Worm (Caenorhabditis elegans) whole organism, L4 larva: ENCODE data around the gene emb-27.
A peak's percentile ranks its signal among the peaks of the same experiment; 100 is the strongest.

Experiments used
- F10B5.3 ChIP-seq: sonication (generic microtip); optimal IDR thresholded peaks from 2 replicates; lab custom pipeline; 2016; ENCODE audit warnings: mild to moderate bottlenecking, missing genetic modification characterization, missing compliant biosample characterization
- F26F4.8 ChIP-seq: fragments of 200-800 bp; sonication (Bioruptor generic); conservative IDR thresholded peaks from 2 replicates; pipeline ENCODE4 v1.3.6; 2022; ENCODE audit warnings: missing genetic modification characterization, missing compliant biosample characterization
- F37D6.2 ChIP-seq: sonication (generic microtip); optimal IDR thresholded peaks from 2 replicates; lab custom pipeline; 2016; ENCODE audit warnings: mild to moderate bottlenecking, missing genetic modification characterization, missing compliant biosample characterization
- F49E8.2 ChIP-seq: sonication (generic microtip); optimal IDR thresholded peaks from 2 replicates; lab custom pipeline; 2016; ENCODE audit warnings: missing compliant biosample characterization, mild to moderate bottlenecking, missing genetic modification characterization, borderline replicate concordance
- T20F7.1 ChIP-seq: fragments of 200-800 bp; sonication (Bioruptor generic); optimal IDR thresholded peaks from 2 replicates; lab custom pipeline; 2018; ENCODE audit warnings: mild to moderate bottlenecking, missing genetic modification characterization, missing compliant biosample characterization
- Y105C5A.15 ChIP-seq: fragments of 200-800 bp; sonication (Bioruptor generic); IDR thresholded peaks from 2 replicates; pipeline ENCODE4 v1.3.6; 2022; ENCODE audit warnings: missing genetic modification characterization, missing compliant biosample characterization
- Y5F2A.4 ChIP-seq: fragments of 200-800 bp; sonication (Bioruptor generic); optimal IDR thresholded peaks from 2 replicates; lab custom pipeline; 2018; ENCODE audit warnings: mild to moderate bottlenecking, missing genetic modification characterization, missing compliant biosample characterization
- ZK546.5 ChIP-seq, 2 experiments: sonication (generic microtip); optimal IDR thresholded peaks; 2 replicates each; lab custom pipeline; 2017; ENCODE audit warnings: missing biosample characterization in 2 of 2, missing genetic modification characterization in 2 of 2
- arid-1 ChIP-seq: fragments of 200-800 bp; sonication (Bioruptor generic); conservative IDR thresholded peaks from 2 replicates; pipeline ENCODE4 v1.3.6; 2022; ENCODE audit warnings: missing genetic modification reagents, missing genetic modification characterization, missing compliant biosample characterization
- attf-4 ChIP-seq: sonication (generic microtip); optimal IDR thresholded peaks from 3 replicates; lab custom pipeline; 2017; ENCODE audit warnings: missing biosample characterization, missing genetic modification characterization
- ceh-20 ChIP-seq: fragments of 200-800 bp; sonication (Bioruptor generic); IDR thresholded peaks from 2 replicates; pipeline ENCODE4 v1.3.6; 2022; ENCODE audit warnings: missing genetic modification reagents, missing genetic modification characterization, missing compliant biosample characterization
- ces-1 ChIP-seq: fragments of 150-350 bp; sonication (generic microtip); optimal IDR thresholded peaks from 4 replicates; lab custom pipeline; 2014; ENCODE audit warnings: missing biosample characterization, missing genetic modification reagents, missing genetic modification characterization
- cey-2 ChIP-seq: sonication (generic microtip); optimal IDR thresholded peaks from 3 replicates; lab custom pipeline; 2017; ENCODE audit warnings: missing genetic modification characterization, mild to moderate bottlenecking, missing compliant biosample characterization, antibody characterized with exemption, borderline replicate concordance; ENCODE audit not compliant: insufficient read depth
- ctbp-1 ChIP-seq: fragments of 200-800 bp; sonication (Bioruptor generic); IDR thresholded peaks from 2 replicates; pipeline ENCODE4 v1.3.6; 2022; ENCODE audit warnings: missing genetic modification reagents, missing genetic modification characterization, missing compliant biosample characterization
- daf-8 ChIP-seq: fragments of 200-800 bp; sonication (Bioruptor generic); IDR thresholded peaks from 2 replicates; pipeline ENCODE4 v1.3.6; 2022; ENCODE audit warnings: missing genetic modification characterization, missing compliant biosample characterization
- fkh-10 ChIP-seq: fragments of 150-350 bp; optimal IDR thresholded peaks from 2 replicates; lab custom pipeline; 2014; ENCODE audit warnings: missing biosample characterization, missing genetic modification reagents, missing genetic modification characterization
- fos-1 ChIP-seq: fragments of 150-350 bp; optimal IDR thresholded peaks from 2 replicates; lab custom pipeline; 2014; ENCODE audit warnings: missing biosample characterization, missing genetic modification characterization
- hif-1 ChIP-seq, 2 experiments: sonication (generic microtip); optimal IDR thresholded peaks; 2 replicates each; lab custom pipeline; 2016 to 2017; ENCODE audit warnings: missing compliant biosample characterization in 2 of 2, missing genetic modification characterization in 2 of 2, missing genetic modification reagents in 2 of 2, missing genotype in 2 of 2, mild to moderate bottlenecking in 1 of 2
- hlh-30 ChIP-seq: sonication (generic microtip); optimal IDR thresholded peaks from 2 replicates; lab custom pipeline; 2017; ENCODE audit warnings: antibody characterized with exemption, mild to moderate bottlenecking, missing genetic modification characterization, missing compliant biosample characterization; ENCODE audit not compliant: insufficient read depth
- jun-1 ChIP-seq: fragments of 150-350 bp; optimal IDR thresholded peaks from 2 replicates; lab custom pipeline; 2014; ENCODE audit warnings: missing biosample characterization, missing genetic modification reagents, missing genetic modification characterization
- lim-7 ChIP-seq: fragments of 200-800 bp; sonication (Bioruptor generic); IDR thresholded peaks from 2 replicates; pipeline ENCODE4 v1.3.6; 2022; ENCODE audit warnings: missing genetic modification characterization, missing compliant biosample characterization
- lin-1 ChIP-seq: fragments of 200-800 bp; sonication (Bioruptor generic); IDR thresholded peaks from 2 replicates; pipeline ENCODE4 v1.3.6; 2022; ENCODE audit warnings: missing genetic modification reagents, missing genetic modification characterization, missing compliant biosample characterization
- lin-15B ChIP-seq: fragments of 150-350 bp; sonication (generic microtip); optimal IDR thresholded peaks from 3 replicates; lab custom pipeline; 2014; ENCODE audit warnings: missing biosample characterization, missing genetic modification characterization
- lin-29 ChIP-seq: fragments of 200-800 bp; sonication (Bioruptor generic); IDR thresholded peaks from 2 replicates; pipeline ENCODE4 v1.3.6; 2022; ENCODE audit warnings: missing genetic modification reagents, missing genetic modification characterization, missing compliant biosample characterization
- lin-38 ChIP-seq: fragments of 200-800 bp; sonication (Bioruptor generic); IDR thresholded peaks from 2 replicates; pipeline ENCODE4 v1.3.6; 2022; ENCODE audit warnings: missing genetic modification reagents, missing genetic modification characterization, missing compliant biosample characterization
- lir-3 ChIP-seq: sonication (generic microtip); optimal IDR thresholded peaks from 2 replicates; lab custom pipeline; 2016; ENCODE audit warnings: mild to moderate bottlenecking, missing genetic modification characterization, missing compliant biosample characterization
- madf-9 ChIP-seq: fragments of 200-800 bp; sonication (Bioruptor generic); conservative IDR thresholded peaks from 2 replicates; pipeline ENCODE4 v1.3.6; 2022; ENCODE audit warnings: missing genetic modification reagents, missing genetic modification characterization, missing compliant biosample characterization
- mdl-1 ChIP-seq, 2 experiments: fragments of 150-350 bp in 1 of 2; sonication (generic microtip) in 1 of 2; optimal IDR thresholded peaks; 2 replicates each; lab custom pipeline; 2014 to 2017; ENCODE audit warnings: missing biosample characterization in 2 of 2, missing genetic modification characterization in 2 of 2
- mes-2 ChIP-seq: sonication (generic microtip); optimal IDR thresholded peaks from 2 replicates; lab custom pipeline; 2016; ENCODE audit warnings: missing genotype, mild to moderate bottlenecking, missing genetic modification characterization, missing compliant biosample characterization; ENCODE audit not compliant: poor library complexity, severe bottlenecking
- mxl-2 ChIP-seq: fragments of 200-800 bp; sonication (Bioruptor generic); conservative IDR thresholded peaks from 2 replicates; pipeline ENCODE4 v1.3.6; 2022; ENCODE audit warnings: missing genetic modification reagents, missing genetic modification characterization, missing compliant biosample characterization
- mxl-3 ChIP-seq: fragments of 200-800 bp; sonication (Bioruptor generic); optimal IDR thresholded peaks from 2 replicates; lab custom pipeline; 2018; ENCODE audit warnings: mild to moderate bottlenecking, missing genetic modification characterization, missing compliant biosample characterization
- nhr-111 ChIP-seq: fragments of 200-800 bp; sonication (Bioruptor generic); optimal IDR thresholded peaks from 2 replicates; lab custom pipeline; 2018; ENCODE audit warnings: mild to moderate bottlenecking, missing genetic modification characterization, missing compliant biosample characterization
- nhr-237 ChIP-seq: sonication (generic microtip); optimal IDR thresholded peaks from 2 replicates; lab custom pipeline; 2017; ENCODE audit warnings: missing biosample characterization, missing genetic modification characterization
- nhr-25 ChIP-seq: sonication (generic microtip); optimal IDR thresholded peaks from 2 replicates; lab custom pipeline; 2017; ENCODE audit warnings: missing genetic modification characterization, mild to moderate bottlenecking, missing compliant biosample characterization, antibody characterized with exemption, moderate library complexity, borderline replicate concordance; ENCODE audit not compliant: insufficient read depth
- nhr-48 ChIP-seq: sonication (generic microtip); optimal IDR thresholded peaks from 2 replicates; lab custom pipeline; 2016; ENCODE audit warnings: mild to moderate bottlenecking, missing genetic modification characterization, missing compliant biosample characterization
- nhr-6 ChIP-seq: fragments of 150-350 bp; optimal IDR thresholded peaks from 2 replicates; lab custom pipeline; 2014; ENCODE audit warnings: missing biosample characterization, missing genetic modification characterization
- nhr-76 ChIP-seq: fragments of 150-350 bp; optimal IDR thresholded peaks from 2 replicates; lab custom pipeline; 2014; ENCODE audit warnings: missing biosample characterization, missing genetic modification characterization
- pha-4 ChIP-seq, 2 experiments: fragments of 150-350 bp in 1 of 2; fragments of 200-800 bp in 1 of 2; sonication (Bioruptor generic) in 1 of 2; IDR thresholded peaks in 1 of 2; optimal IDR thresholded peaks in 1 of 2; 2 replicates each; pipeline versions ENCODE4 v1.3.6 to Lab custom; 2014 to 2022; ENCODE audit warnings: missing genetic modification characterization in 2 of 2, missing genetic modification reagents in 2 of 2, missing biosample characterization in 1 of 2, missing compliant biosample characterization in 1 of 2
- php-3 ChIP-seq: fragments of 200-800 bp; sonication (Bioruptor generic); IDR thresholded peaks from 2 replicates; pipeline ENCODE4 v1.3.6; 2022; ENCODE audit warnings: missing genetic modification reagents, missing genetic modification characterization, missing compliant biosample characterization
- set-16 ChIP-seq: fragments of 200-800 bp; sonication (Bioruptor generic); IDR thresholded peaks from 2 replicates; pipeline ENCODE4 v1.3.6; 2022; ENCODE audit warnings: missing genetic modification reagents, missing genetic modification characterization, missing compliant biosample characterization
- spr-3 ChIP-seq: fragments of 200-800 bp; sonication (Bioruptor generic); optimal IDR thresholded peaks from 2 replicates; lab custom pipeline; 2018; ENCODE audit warnings: mild to moderate bottlenecking, missing genetic modification characterization, missing compliant biosample characterization
- tag-97 ChIP-seq: fragments of 200-800 bp; sonication (Bioruptor generic); IDR thresholded peaks from 2 replicates; pipeline ENCODE4 v1.3.6; 2022; ENCODE audit warnings: missing genetic modification characterization, missing compliant biosample characterization
- unc-130 ChIP-seq: sonication (generic microtip); optimal IDR thresholded peaks from 2 replicates; lab custom pipeline; 2016; ENCODE audit warnings: missing genetic modification reagents, missing genetic modification characterization, missing compliant biosample characterization
- unc-39 ChIP-seq: sonication (generic microtip); optimal IDR thresholded peaks from 2 replicates; lab custom pipeline; 2017; ENCODE audit warnings: missing biosample characterization, missing genetic modification characterization
- zfp-3 ChIP-seq: fragments of 200-800 bp; sonication (Bioruptor generic); conservative IDR thresholded peaks from 2 replicates; pipeline ENCODE4 v1.3.6; 2022; ENCODE audit warnings: missing genetic modification reagents, missing genetic modification characterization, missing compliant biosample characterization
- zip-11 ChIP-seq: fragments of 200-800 bp; sonication (Bioruptor generic); IDR thresholded peaks from 2 replicates; pipeline ENCODE4 v1.3.6; 2022; ENCODE audit warnings: missing genetic modification characterization, missing compliant biosample characterization
- zip-2 ChIP-seq: fragments of 150-350 bp; optimal IDR thresholded peaks from 2 replicates; lab custom pipeline; 2014; ENCODE audit warnings: missing biosample characterization, missing genetic modification characterization

The emb-27 gene

DNA sequence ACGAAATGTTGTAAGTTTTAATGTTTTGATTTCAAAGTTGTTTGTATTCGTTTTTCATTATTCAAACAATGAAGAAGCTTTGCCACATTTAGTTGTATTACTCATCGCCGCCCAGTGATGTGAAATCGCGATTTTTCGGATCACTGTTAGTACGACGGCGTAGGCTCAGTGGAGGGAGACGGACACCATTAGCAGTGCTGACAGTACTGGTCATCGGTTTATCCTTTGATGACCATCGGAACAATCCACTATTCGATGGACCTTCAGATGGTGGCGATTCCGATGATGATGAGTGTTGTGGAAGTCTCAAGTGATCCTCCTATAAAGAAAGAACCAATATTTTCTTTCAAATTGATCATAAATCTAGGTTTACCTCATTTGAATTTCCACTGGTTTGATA lies 25.5 kb upstream of the emb-27 start:
- no peak for TF ChIP-seq jun-1 (tag; lab: Kevin White, UChicago)
- no peak for TF ChIP-seq daf-8 (GFP tag; lab: Robert Waterston, UW)
- no peak for TF ChIP-seq nhr-6 (tag; lab: Kevin White, UChicago)
- peak; percentile 29 for TF ChIP-seq nhr-111 (GFP tag; lab: Kevin White, UChicago)
- TF ChIP-seq set-16 (GFP tag; lab: Robert Waterston, UW), result no peak
- peak; percentile 6 for TF ChIP-seq F49E8.2 (tag; lab: Kevin White, UChicago)
- no peak for TF ChIP-seq lin-29 (GFP tag; lab: Robert Waterston, UW)
- TF ChIP-seq nhr-76 (tag; lab: Kevin White, UChicago), result no peak
- TF ChIP-seq ctbp-1 (GFP tag; lab: Robert Waterston, UW), result peak; percentile 26; the same call in 1 of the 2 replicates
- peak; percentile 54; the same call in 1 of the 2 replicates for TF ChIP-seq lin-38 (GFP tag; lab: Robert Waterston, UW)
- TF ChIP-seq hlh-30, result no peak
- TF ChIP-seq unc-130 (GFP tag; lab: Kevin White, UChicago), result no peak
- no peak for TF ChIP-seq ceh-20
- 0 out of 2 replicates have a peak, but pooled peaks have one; percentile 9 for TF ChIP-seq lin-1 (GFP tag; lab: Robert Waterston, UW)
- TF ChIP-seq lin-15B (tag; lab: Kevin White, UChicago), result no peak

DNA sequence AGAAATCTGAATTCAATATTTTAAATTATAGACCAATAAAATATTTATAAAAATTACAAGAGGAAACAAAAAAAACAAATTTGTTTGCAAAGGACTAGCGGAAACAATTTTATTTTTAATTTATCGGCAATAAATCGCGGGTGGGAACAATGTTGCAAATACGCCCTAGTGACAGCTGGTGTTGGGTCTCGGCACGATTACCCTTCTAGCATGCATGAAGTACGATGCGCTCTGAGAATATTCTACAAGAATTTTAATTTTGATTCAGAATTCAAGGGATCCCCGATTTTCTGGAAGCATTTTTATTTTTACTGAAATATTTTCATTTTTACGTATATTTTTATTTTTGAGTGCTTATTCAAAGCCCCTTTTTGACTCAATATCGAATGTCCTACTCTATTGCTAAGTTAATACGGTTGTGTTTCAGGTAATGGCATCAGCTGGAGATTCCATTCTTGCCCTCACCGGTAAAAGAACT lies 23.1 kb upstream of the emb-27 start, which contains the start of the genes mig-5 and cct-1:
TSS of gene mig-5 (minus strand) at position 8 of the 478 bp plus-strand sequence.
TSS of gene cct-1 (plus strand) at position 428 of the 478 bp plus-strand sequence.
- TF ChIP-seq arid-1 (GFP tag; lab: Robert Waterston, UW) (peak; percentile 93), Y5F2A.4 (peak; percentile 41), F10B5.3 (peak; percentile 85), lim-7 (GFP tag; lab: Robert Waterston, UW) (no peak), cey-2 (tag; lab: Kevin White, UChicago) (no peak), mdl-1 (tag; optimal IDR thresholded peaks at IDR 0.05; lab: Kevin White, UChicago) (peak; percentile 51 to 75), fos-1 (peak; percentile 9), php-3 (peak; percentile 96), pha-4 (GFP tag; IDR thresholded peaks at IDR 0.05; lab: Robert Waterston, UW) (peak; percentile 87), pha-4 (tag; optimal IDR thresholded peaks at IDR 0.05; lab: Kevin White, UChicago) (peak; percentile 88), zip-11 (GFP tag; lab: Robert Waterston, UW) (no peak), unc-39 (tag; lab: Kevin White, UChicago) (no peak), zip-2 (tag; lab: Kevin White, UChicago) (peak; percentile 81), mxl-2 (GFP tag; lab: Robert Waterston, UW) (peak; percentile 57; the same call in 1 of the 2 replicates), attf-4 (tag; lab: Kevin White, UChicago) (no peak), F26F4.8 (GFP tag; lab: Robert Waterston, UW) (no peak), F37D6.2 (tag; lab: Kevin White, UChicago) (peak; percentile 88), Y105C5A.15 (GFP tag; lab: Robert Waterston, UW) (no peak), F49E8.2 (tag; lab: Kevin White, UChicago) (no peak), zfp-3 (GFP tag; lab: Robert Waterston, UW) (peak; percentile 87), hlh-30 (peak; percentile 90), lir-3 (tag; lab: Kevin White, UChicago) (peak; percentile 41), T20F7.1 (GFP tag; lab: Kevin White, UChicago) (peak; percentile 93), spr-3 (GFP tag; lab: Kevin White, UChicago) (peak; percentile 78), nhr-48 (tag; lab: Kevin White, UChicago) (peak; percentile 87), nhr-237 (tag; lab: Kevin White, UChicago) (peak; percentile 49), madf-9 (GFP tag; lab: Robert Waterston, UW) (no peak), mes-2 (tag; lab: Kevin White, UChicago) (peak; percentile 98), mxl-3 (GFP tag; lab: Kevin White, UChicago) (peak; percentile 56), hif-1 (tag; optimal IDR thresholded peaks at IDR 0.05; lab: Kevin White, UChicago) (peak in 1 of 2 experiments; percentile 67), lin-1 (GFP tag; lab: Robert Waterston, UW) (peak; percentile 85), ces-1 (GFP tag; lab: Kevin White, UChicago) (peak; percentile 72), nhr-25 (tag; lab: Kevin White, UChicago) (peak; percentile 93), ZK546.5 (tag; optimal IDR thresholded peaks at IDR 0.05; lab: Kevin White, UChicago) (peak in 1 of 2 experiments; percentile 82), lin-29 (GFP tag; lab: Robert Waterston, UW) (peak; percentile 73), tag-97 (GFP tag; lab: Robert Waterston, UW) (no peak), fkh-10 (GFP tag; lab: Kevin White, UChicago) (peak; percentile 97)
